Worm (Caenorhabditis elegans): ENCODE results near the gene R05G9.5.

ce11 chrII:6496496-6496895 is 3.6 kb downstream of the R05G9.5 start:
- TF ChIP-seq pqm-1 (tag; optimal IDR thresholded peaks at IDR 0.05) (no peak), ztf-11 (tag; optimal IDR thresholded peaks at IDR 0.05) (no peak), ztf-4 (tag; optimal IDR thresholded peaks at IDR 0.05) (no peak), fos-1 (tag; optimal IDR thresholded peaks at IDR 0.05) (no peak), lin-15B (tag; optimal IDR thresholded peaks at IDR 0.05) (no peak), unc-62 (GFP tag; optimal IDR thresholded peaks at IDR 0.05) (no peak)

Measured in whole organism, L3 larva.